Worm (Caenorhabditis elegans) whole organism, midembryonic: ENCODE data around the gene kin-26.

ENCODE experiments used
- T22C8.4 ChIP-seq: fragments of 200-800 bp; sonication (Bioruptor generic); IDR thresholded peaks from 2 replicates; pipeline ENCODE4 v1.3.6; 2022; ENCODE audit warnings: missing genetic modification characterization, missing compliant biosample characterization
- flt-1 ChIP-seq: fragments of 200-800 bp; sonication (Bioruptor generic); IDR thresholded peaks from 2 replicates; pipeline ENCODE4 v1.3.6; 2022; ENCODE audit warnings: missing genetic modification characterization, missing compliant biosample characterization
- med-1 ChIP-seq: sonication (generic microtip); optimal IDR thresholded peaks from 2 replicates; lab custom pipeline; 2017; ENCODE audit warnings: missing genetic modification characterization, mild to moderate bottlenecking, missing compliant biosample characterization, antibody characterized with exemption, missing genetic modification reagents; ENCODE audit not compliant: insufficient read depth
- ref-1 ChIP-seq: fragments of 200-800 bp; sonication (Bioruptor generic); conservative IDR thresholded peaks from 2 replicates; pipeline ENCODE4 v1.3.6; 2022; ENCODE audit warnings: missing genetic modification reagents, missing genetic modification characterization, missing compliant biosample characterization

- TF ChIP-seq T22C8.4 (GFP tag; lab: Robert Waterston, UW) (no peak), flt-1 (GFP tag; lab: Robert Waterston, UW) (no peak), med-1 (GFP tag; lab: Kevin White, UChicago) (no peak), ref-1 (GFP tag; lab: Robert Waterston, UW) (no peak)
These were observed 41.2 kb downstream of the kin-26 start for ce11 chrIV:7836491-7836890.
